Fruit fly (Drosophila melanogaster) whole organism, adult: Measurements from ENCODE around the gene MED15.
A peak's percentile ranks its signal among the peaks of the same experiment; 100 is the strongest.

Experiments used
- CG11617 ChIP-seq: fragments of 200-800 bp; sonication (Bioruptor generic); optimal IDR thresholded peaks from 2 replicates; lab custom pipeline; 2017; ENCODE audit warnings: mild to moderate bottlenecking, missing biosample characterization, missing genetic modification reagents, missing genetic modification characterization
- CG12768 ChIP-seq: fragments of 200-800 bp; sonication (Bioruptor generic); optimal IDR thresholded peaks from 2 replicates; lab custom pipeline; 2017; ENCODE audit warnings: missing biosample characterization, missing genetic modification characterization, mild to moderate bottlenecking, moderate library complexity, missing genetic modification reagents
- CG14711 ChIP-seq: fragments of 200-800 bp; sonication (Bioruptor generic); optimal IDR thresholded peaks from 2 replicates; lab custom pipeline; 2018; ENCODE audit warnings: missing biosample characterization, mild to moderate bottlenecking, missing genetic modification characterization, moderate library complexity
- CG1620 ChIP-seq: fragments of 200-800 bp; sonication (Bioruptor generic); optimal IDR thresholded peaks from 2 replicates; lab custom pipeline; 2016; ENCODE audit warnings: missing biosample characterization, missing genetic modification characterization
- CG33017 ChIP-seq: fragments of 200-800 bp; sonication (Bioruptor generic); optimal IDR thresholded peaks from 2 replicates; lab custom pipeline; 2018; ENCODE audit warnings: missing biosample characterization, mild to moderate bottlenecking, missing genetic modification characterization, moderate library complexity
- CG5204 ChIP-seq: fragments of 200-800 bp; sonication (Bioruptor generic); optimal IDR thresholded peaks from 2 replicates; lab custom pipeline; 2016; ENCODE audit warnings: missing biosample characterization, missing genetic modification characterization
- CG7045 ChIP-seq: fragments of 200-800 bp; sonication (Bioruptor generic); optimal IDR thresholded peaks from 2 replicates; lab custom pipeline; 2017; ENCODE audit warnings: missing biosample characterization, mild to moderate bottlenecking, missing genetic modification characterization
- CG7101 ChIP-seq: fragments of 200-800 bp; sonication (Bioruptor generic); optimal IDR thresholded peaks from 2 replicates; lab custom pipeline; 2018; ENCODE audit warnings: missing biosample characterization, mild to moderate bottlenecking, missing genetic modification characterization, moderate library complexity
- Clk ChIP-seq: fragments of 200-800 bp; sonication (Bioruptor generic); optimal IDR thresholded peaks from 2 replicates; lab custom pipeline; 2017; ENCODE audit warnings: missing biosample characterization, missing genetic modification characterization
- Crg-1 ChIP-seq: fragments of 200-800 bp; sonication (Bioruptor generic); optimal IDR thresholded peaks from 2 replicates; lab custom pipeline; 2016; ENCODE audit warnings: missing biosample characterization, missing genetic modification characterization
- Hr96 ChIP-seq: fragments of 200-800 bp; sonication (Bioruptor generic); optimal IDR thresholded peaks from 2 replicates; lab custom pipeline; 2016; ENCODE audit warnings: missing biosample characterization, missing genetic modification characterization
- Mnt ChIP-seq: fragments of 200-800 bp; sonication (Bioruptor generic); optimal IDR thresholded peaks from 2 replicates; lab custom pipeline; 2016; ENCODE audit warnings: missing biosample characterization, mild to moderate bottlenecking, missing genetic modification characterization
- bab1 ChIP-seq: fragments of 200-800 bp; sonication (Bioruptor generic); optimal IDR thresholded peaks from 3 replicates; lab custom pipeline; 2019; ENCODE audit warnings: missing biosample characterization, mild to moderate bottlenecking, missing genetic modification characterization, moderate library complexity
- cic ChIP-seq: fragments of 200-800 bp; sonication (Bioruptor generic); optimal IDR thresholded peaks from 2 replicates; lab custom pipeline; 2017; ENCODE audit warnings: missing biosample characterization, mild to moderate bottlenecking, missing genetic modification characterization, moderate library complexity
- cnc ChIP-seq, 2 experiments: fragments of >200 bp; optimal IDR thresholded peaks; 2 replicates each; lab custom pipeline; 2017
- kay ChIP-seq: fragments of 200-800 bp; sonication (Bioruptor generic); peaks from one replicate; lab custom pipeline; 2016; ENCODE audit warnings: missing biosample characterization, missing genetic modification characterization, borderline replicate concordance
- ovo ChIP-seq: fragments of 200-800 bp; sonication (Bioruptor generic); optimal IDR thresholded peaks from 2 replicates; lab custom pipeline; 2016; ENCODE audit warnings: missing biosample characterization, missing genetic modification characterization
- pad ChIP-seq: fragments of 200-800 bp; sonication (Bioruptor generic); optimal IDR thresholded peaks from 3 replicates; lab custom pipeline; 2017; ENCODE audit warnings: missing biosample characterization, missing genetic modification characterization, mild to moderate bottlenecking, moderate library complexity, missing genetic modification reagents
- tj ChIP-seq: fragments of 200-800 bp; sonication (Bioruptor generic); optimal IDR thresholded peaks from 3 replicates; lab custom pipeline; 2017; ENCODE audit warnings: missing biosample characterization, mild to moderate bottlenecking, missing genetic modification characterization, moderate library complexity
- toe ChIP-seq: fragments of 200-800 bp; sonication (Bioruptor generic); optimal IDR thresholded peaks from 2 replicates; lab custom pipeline; 2016; ENCODE audit warnings: missing biosample characterization, missing genetic modification characterization

MED15 gene

dm6 chr2L:478173-478572 lies 5.4 kb downstream of the MED15 start:
- TF ChIP-seq kay (GFP tag; lab: Kevin White, UChicago) = no peak
- no peak for TF ChIP-seq CG12768 (GFP tag; lab: Kevin White, UChicago)
- TF ChIP-seq CG14711 (tag; lab: Kevin White, UChicago) = no peak
- TF ChIP-seq CG5204 (GFP tag; lab: Kevin White, UChicago) = no peak
- no peak for TF ChIP-seq ovo (GFP tag; lab: Kevin White, UChicago)
- no peak for TF ChIP-seq Hr96 (GFP tag; lab: Kevin White, UChicago)
- no peak for TF ChIP-seq CG33017
- TF ChIP-seq CG11617 (GFP tag; lab: Kevin White, UChicago) = no peak
- TF ChIP-seq Clk = no peak
- no peak for TF ChIP-seq Mnt (GFP tag; lab: Kevin White, UChicago)
- TF ChIP-seq Crg-1 = no peak
- TF ChIP-seq cnc (optimal IDR thresholded peaks at IDR 0.05; lab: Kevin White, UChicago) = no peak

dm6 chr2L:478749-479482 lies 6.1 kb downstream of the MED15 start:
- TF ChIP-seq CG14711 (tag; lab: Kevin White, UChicago) = peak; percentile 2
- peak; percentile 66 for TF ChIP-seq pad (GFP tag; lab: Kevin White, UChicago)
- peak; percentile 81 for TF ChIP-seq CG5204 (GFP tag; lab: Kevin White, UChicago)
- peak; percentile 84 for TF ChIP-seq Clk
- TF ChIP-seq cnc (optimal IDR thresholded peaks at IDR 0.05; lab: Kevin White, UChicago) = peak in 1 of 2 experiments; percentile 28
- TF ChIP-seq bab1 (GFP tag; lab: Kevin White, UChicago) = peak; percentile 41
- TF ChIP-seq ovo (GFP tag; lab: Kevin White, UChicago) = peak; percentile 80
- peak; percentile 88 for TF ChIP-seq cic (GFP tag; lab: Kevin White, UChicago)
- TF ChIP-seq CG7045 = peak; percentile 85
- TF ChIP-seq tj (GFP tag; lab: Kevin White, UChicago) = peak; percentile 82
- TF ChIP-seq kay (GFP tag; lab: Kevin White, UChicago) = peak; percentile 99
- peak; percentile 54 for TF ChIP-seq CG1620 (GFP tag; lab: Kevin White, UChicago)
- peak; percentile 99 for TF ChIP-seq CG12768 (GFP tag; lab: Kevin White, UChicago)
- TF ChIP-seq CG11617 (GFP tag; lab: Kevin White, UChicago) = peak; percentile 83
- peak; percentile 61 for TF ChIP-seq CG7101 (tag; lab: Kevin White, UChicago)
- TF ChIP-seq toe (GFP tag; lab: Kevin White, UChicago) = peak; percentile 92
- peak; percentile 94 for TF ChIP-seq Mnt (GFP tag; lab: Kevin White, UChicago)
- TF ChIP-seq Hr96 (GFP tag; lab: Kevin White, UChicago) = peak; percentile 97
- peak; percentile 89 for TF ChIP-seq CG33017
- peak; percentile 32 for TF ChIP-seq Crg-1

- TF ChIP-seq Hr96 (GFP tag; lab: Kevin White, UChicago) (peak; percentile 98), CG14711 (tag; lab: Kevin White, UChicago) (peak; percentile 92), CG33017 (peak; percentile 95), CG5204 (GFP tag; lab: Kevin White, UChicago) (peak; percentile 96), cic (GFP tag; lab: Kevin White, UChicago) (peak; percentile 57), kay (GFP tag; lab: Kevin White, UChicago) (peak; percentile 99), ovo (GFP tag; lab: Kevin White, UChicago) (peak; percentile 71), Crg-1 (peak; percentile 88), bab1 (GFP tag; lab: Kevin White, UChicago) (peak; percentile 91), Clk (peak; percentile 92), CG1620 (GFP tag; lab: Kevin White, UChicago) (peak; percentile 84), CG7101 (tag; lab: Kevin White, UChicago) (peak; percentile 97), CG12768 (GFP tag; lab: Kevin White, UChicago) (peak; percentile 97), CG11617 (GFP tag; lab: Kevin White, UChicago) (peak; percentile 95), tj (GFP tag; lab: Kevin White, UChicago) (peak; percentile 74), pad (GFP tag; lab: Kevin White, UChicago) (peak; percentile 82), CG7045 (peak; percentile 95), cnc (optimal IDR thresholded peaks at IDR 0.05; lab: Kevin White, UChicago) (no peak), Mnt (GFP tag; lab: Kevin White, UChicago) (peak; percentile 92), toe (GFP tag; lab: Kevin White, UChicago) (peak; percentile 94)
Measured at dm6 chr2L:479483-480195, 6.8 kb downstream of the MED15 start, which contains the start of gene cbt. Gene cbt, minus strand, starts transcription at chr2L:479688.

- TF ChIP-seq CG11617 (GFP tag; lab: Kevin White, UChicago) = no peak
- no peak for TF ChIP-seq CG1620 (GFP tag; lab: Kevin White, UChicago)
- no peak for TF ChIP-seq Clk
- TF ChIP-seq CG14711 (tag; lab: Kevin White, UChicago) = no peak
- no peak for TF ChIP-seq CG7101 (tag; lab: Kevin White, UChicago)
- TF ChIP-seq cic (GFP tag; lab: Kevin White, UChicago) = no peak
- no peak for TF ChIP-seq CG33017
- TF ChIP-seq kay (GFP tag; lab: Kevin White, UChicago) = no peak
- TF ChIP-seq CG7045 = no peak
- no peak for TF ChIP-seq cnc (optimal IDR thresholded peaks at IDR 0.05; lab: Kevin White, UChicago)
Measured at dm6 chr2L:480196-480511, 7.3 kb downstream of the MED15 start.
